Worm (Caenorhabditis elegans) whole organism, mixed stage, embryonic: ENCODE data around the gene clec-66.

Experiments
- bed-3 ChIP-seq: fragments of 200-800 bp; sonication (Bioruptor generic); optimal IDR thresholded peaks from 3 replicates; lab custom pipeline; 2018; ENCODE audit warnings: mild to moderate bottlenecking, missing genetic modification characterization, moderate library complexity, missing compliant biosample characterization
- blmp-1 ChIP-seq: fragments of 150-350 bp; optimal IDR thresholded peaks from 2 replicates; lab custom pipeline; 2014; ENCODE audit warnings: missing biosample characterization, missing genetic modification characterization
- ceh-39 ChIP-seq: fragments of 150-350 bp; optimal IDR thresholded peaks from 2 replicates; lab custom pipeline; 2014; ENCODE audit warnings: missing biosample characterization, missing genetic modification characterization
- ceh-43 ChIP-seq: fragments of 200-800 bp; sonication (Bioruptor generic); optimal IDR thresholded peaks from 2 replicates; lab custom pipeline; 2018; ENCODE audit warnings: mild to moderate bottlenecking, missing genetic modification characterization, moderate library complexity, missing compliant biosample characterization
- ceh-83 ChIP-seq: fragments of 200-800 bp; sonication (Bioruptor generic); optimal IDR thresholded peaks from 2 replicates; lab custom pipeline; 2018; ENCODE audit warnings: mild to moderate bottlenecking, missing genetic modification characterization, missing compliant biosample characterization
- ces-1 ChIP-seq: fragments of 150-350 bp; optimal IDR thresholded peaks from 2 replicates; lab custom pipeline; 2014; ENCODE audit warnings: missing biosample characterization, missing genetic modification reagents, missing genetic modification characterization
- cnd-1 ChIP-seq: fragments of 200-800 bp; sonication (Bioruptor generic); optimal IDR thresholded peaks from 2 replicates; lab custom pipeline; 2018; ENCODE audit warnings: mild to moderate bottlenecking, missing genetic modification characterization, missing compliant biosample characterization
- drap-1 ChIP-seq: fragments of 200-800 bp; sonication (Bioruptor generic); optimal IDR thresholded peaks from 3 replicates; lab custom pipeline; 2018; ENCODE audit warnings: mild to moderate bottlenecking, missing genetic modification characterization, missing compliant biosample characterization
- elt-1 ChIP-seq: sonication (generic microtip); optimal IDR thresholded peaks from 2 replicates; lab custom pipeline; 2017; ENCODE audit warnings: missing genetic modification characterization, mild to moderate bottlenecking, missing compliant biosample characterization, antibody characterized with exemption, moderate library complexity, borderline replicate concordance; ENCODE audit not compliant: insufficient read depth
- elt-3 ChIP-seq: fragments of 150-350 bp; optimal IDR thresholded peaks from 2 replicates; lab custom pipeline; 2014; ENCODE audit warnings: missing biosample characterization, missing genetic modification characterization
- ham-2 ChIP-seq: fragments of 200-800 bp; sonication (Bioruptor generic); optimal IDR thresholded peaks from 2 replicates; lab custom pipeline; 2018; ENCODE audit warnings: mild to moderate bottlenecking, missing genetic modification characterization, missing compliant biosample characterization
- hlh-1 ChIP-seq: fragments of 150-350 bp; optimal IDR thresholded peaks from 2 replicates; lab custom pipeline; 2014; ENCODE audit warnings: missing biosample characterization, missing genetic modification reagents, missing genetic modification characterization
- lin-13 ChIP-seq: fragments of 150-350 bp; optimal IDR thresholded peaks from 2 replicates; lab custom pipeline; 2014; ENCODE audit warnings: missing biosample characterization, missing genetic modification characterization
- lin-32 ChIP-seq: fragments of 200-800 bp; sonication (Bioruptor generic); optimal IDR thresholded peaks from 2 replicates; lab custom pipeline; 2018; ENCODE audit warnings: mild to moderate bottlenecking, missing genetic modification characterization, missing compliant biosample characterization
- lsy-2 ChIP-seq: fragments of 150-350 bp; optimal IDR thresholded peaks from 2 replicates; lab custom pipeline; 2014; ENCODE audit warnings: missing biosample characterization, missing genetic modification characterization
- mab-5 ChIP-seq: fragments of 150-350 bp; optimal IDR thresholded peaks from 2 replicates; lab custom pipeline; 2014; ENCODE audit warnings: missing biosample characterization, missing genetic modification characterization
- mep-1 ChIP-seq: fragments of 150-350 bp; optimal IDR thresholded peaks from 2 replicates; lab custom pipeline; 2017; ENCODE audit warnings: missing biosample characterization, missing genetic modification reagents, missing genetic modification characterization, inconsistent platforms
- mls-2 ChIP-seq: sonication (generic microtip); optimal IDR thresholded peaks from 2 replicates; lab custom pipeline; 2016; ENCODE audit warnings: mild to moderate bottlenecking, missing genetic modification characterization, moderate library complexity, missing compliant biosample characterization
- nhr-12 ChIP-seq: fragments of 150-350 bp; optimal IDR thresholded peaks from 2 replicates; lab custom pipeline; 2014; ENCODE audit warnings: missing biosample characterization, missing genetic modification characterization
- nhr-2 ChIP-seq: fragments of 150-350 bp; optimal IDR thresholded peaks from 2 replicates; lab custom pipeline; 2014; ENCODE audit warnings: missing biosample characterization, missing genetic modification characterization
- nhr-237 ChIP-seq: fragments of 150-350 bp; optimal IDR thresholded peaks from 2 replicates; lab custom pipeline; 2014; ENCODE audit warnings: missing biosample characterization, missing genetic modification characterization
- nhr-28 ChIP-seq: fragments of 150-350 bp; optimal IDR thresholded peaks from 2 replicates; lab custom pipeline; 2014; ENCODE audit warnings: missing biosample characterization, missing genetic modification characterization
- nhr-76 ChIP-seq: sonication (generic microtip); optimal IDR thresholded peaks from 2 replicates; lab custom pipeline; 2017; ENCODE audit warnings: missing biosample characterization, missing genetic modification characterization
- pha-4 ChIP-seq: fragments of 150-350 bp; optimal IDR thresholded peaks from 2 replicates; lab custom pipeline; 2018; ENCODE audit warnings: missing biosample characterization, missing genetic modification reagents, missing genetic modification characterization
- sem-2 ChIP-seq: fragments of 200-800 bp; sonication (Bioruptor generic); optimal IDR thresholded peaks from 2 replicates; lab custom pipeline; 2018; ENCODE audit warnings: mild to moderate bottlenecking, missing genetic modification characterization, missing compliant biosample characterization
- snpc-4 ChIP-seq: fragments of 150-350 bp; optimal IDR thresholded peaks from 2 replicates; lab custom pipeline; 2014; ENCODE audit warnings: missing biosample characterization, missing genetic modification characterization
- sptf-1 ChIP-seq: sonication (generic microtip); optimal IDR thresholded peaks from 2 replicates; lab custom pipeline; 2017; ENCODE audit warnings: mild to moderate bottlenecking, missing genetic modification characterization, moderate library complexity, missing compliant biosample characterization
- tbx-8 ChIP-seq: fragments of 200-800 bp; sonication (Bioruptor generic); optimal IDR thresholded peaks from 2 replicates; lab custom pipeline; 2018; ENCODE audit warnings: mild to moderate bottlenecking, missing genetic modification characterization, moderate library complexity, missing compliant biosample characterization
- unc-120 ChIP-seq: sonication (generic microtip); optimal IDR thresholded peaks from 2 replicates; lab custom pipeline; 2017; ENCODE audit warnings: missing genetic modification characterization, missing compliant biosample characterization; ENCODE audit not compliant: poor library complexity, severe bottlenecking
- unc-62 ChIP-seq: fragments of 150-350 bp; optimal IDR thresholded peaks from 2 replicates; lab custom pipeline; 2014; ENCODE audit warnings: missing biosample characterization, missing genetic modification reagents, missing genetic modification characterization
- zip-8 ChIP-seq: fragments of 150-350 bp; optimal IDR thresholded peaks from 2 replicates; lab custom pipeline; 2014; ENCODE audit warnings: missing biosample characterization, missing genetic modification characterization
- ztf-11 ChIP-seq: fragments of 150-350 bp; optimal IDR thresholded peaks from 2 replicates; lab custom pipeline; 2014; ENCODE audit warnings: missing biosample characterization, missing genetic modification characterization

The clec-66 gene

DNA sequence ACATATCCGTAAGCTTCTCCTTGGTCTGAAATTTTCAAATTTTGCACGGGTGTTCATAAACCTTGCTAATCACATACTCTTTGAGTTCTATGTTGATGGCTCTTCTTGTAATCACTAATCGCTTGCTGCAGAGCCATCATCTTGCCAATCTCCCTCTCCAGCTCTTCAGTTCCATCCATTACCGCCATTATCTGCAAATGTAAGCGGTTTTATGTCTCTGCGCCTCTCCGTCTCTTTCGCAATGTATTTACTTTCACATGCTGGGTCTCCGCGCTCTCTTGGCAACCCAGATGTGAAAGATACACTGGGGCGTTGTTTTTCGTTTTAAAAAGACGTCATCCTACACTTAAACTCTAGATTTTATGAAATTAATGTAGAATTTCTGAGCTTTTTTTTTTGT is 49.1 kb downstream of the clec-66 start:
- TF ChIP-seq nhr-12 (tag; lab: Kevin White, UChicago) = no peak
- peak; percentile 24 for TF ChIP-seq lsy-2
- no peak for TF ChIP-seq mep-1 (tag; lab: Kevin White, UChicago)
- no peak for TF ChIP-seq lin-13
- no peak for TF ChIP-seq ceh-83 (GFP tag; lab: Kevin White, UChicago)
- no peak for TF ChIP-seq ceh-39 (tag; lab: Kevin White, UChicago)
- peak; percentile 61 for TF ChIP-seq pha-4 (tag; lab: Kevin White, UChicago)
- no peak for TF ChIP-seq blmp-1 (tag; lab: Kevin White, UChicago)
- no peak for TF ChIP-seq sem-2
- TF ChIP-seq hlh-1 (tag; lab: Kevin White, UChicago) = peak; percentile 1
- TF ChIP-seq ham-2 (GFP tag; lab: Kevin White, UChicago) = peak; percentile 77
- peak; percentile 52 for TF ChIP-seq ces-1 (GFP tag; lab: Kevin White, UChicago)
- no peak for TF ChIP-seq snpc-4 (tag; lab: Kevin White, UChicago)
- peak; percentile 24 for TF ChIP-seq elt-1 (tag; lab: Kevin White, UChicago)
- no peak for TF ChIP-seq nhr-76 (tag; lab: Kevin White, UChicago)
- TF ChIP-seq elt-3 = no peak
- no peak for TF ChIP-seq bed-3 (GFP tag; lab: Kevin White, UChicago)
- no peak for TF ChIP-seq drap-1
- TF ChIP-seq cnd-1 = no peak
- no peak for TF ChIP-seq sptf-1 (tag; lab: Kevin White, UChicago)
- TF ChIP-seq unc-120 (tag; lab: Kevin White, UChicago) = peak; percentile 54
- TF ChIP-seq unc-62 (GFP tag; lab: Kevin White, UChicago) = peak; percentile 34
- TF ChIP-seq nhr-2 (tag; lab: Kevin White, UChicago) = no peak
- TF ChIP-seq zip-8 = no peak
- TF ChIP-seq mls-2 (tag; lab: Kevin White, UChicago) = no peak
- no peak for TF ChIP-seq mab-5 (tag; lab: Kevin White, UChicago)
- no peak for TF ChIP-seq lin-32
- TF ChIP-seq tbx-8 (GFP tag; lab: Kevin White, UChicago) = no peak

DNA sequence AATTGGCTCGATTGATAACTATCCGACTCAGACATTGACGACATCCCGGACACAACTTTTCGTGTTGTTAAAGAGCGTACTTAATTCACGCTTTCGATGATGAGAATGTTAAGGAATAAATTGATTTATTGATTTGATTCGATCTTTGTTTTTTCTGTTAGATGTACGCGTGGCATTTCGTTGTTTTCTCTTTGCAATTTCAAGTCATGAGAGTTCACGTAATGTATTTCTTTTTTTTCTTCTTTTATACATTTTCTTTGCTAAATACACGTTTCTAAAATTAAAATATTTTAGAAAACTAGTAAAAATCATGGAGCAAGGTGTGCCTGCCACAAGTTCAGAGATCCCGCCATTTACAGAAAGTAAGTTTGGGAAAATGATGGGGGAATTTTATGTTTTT is 50.5 kb downstream of the clec-66 start, which contains the start of the genes Y38F1A.1 and Y38F1A.2:
Gene Y38F1A.1 (minus strand): TSS at position 101 of the 400 bp plus-strand sequence.
Gene Y38F1A.2 (plus strand): TSS at position 289 of the 400 bp plus-strand sequence.
- no peak for TF ChIP-seq mls-2 (tag; lab: Kevin White, UChicago)
- no peak for TF ChIP-seq nhr-12 (tag; lab: Kevin White, UChicago)
- no peak for TF ChIP-seq tbx-8 (GFP tag; lab: Kevin White, UChicago)
- TF ChIP-seq ceh-43 (GFP tag; lab: Kevin White, UChicago) = no peak
- TF ChIP-seq ztf-11 (tag; lab: Kevin White, UChicago) = no peak
- no peak for TF ChIP-seq sem-2
- TF ChIP-seq drap-1 = no peak
- TF ChIP-seq zip-8 = no peak
- TF ChIP-seq lin-13 = no peak
- TF ChIP-seq nhr-28 (tag; lab: Kevin White, UChicago) = no peak
- no peak for TF ChIP-seq ceh-39 (tag; lab: Kevin White, UChicago)
- no peak for TF ChIP-seq nhr-237 (tag; lab: Kevin White, UChicago)
- TF ChIP-seq unc-62 (GFP tag; lab: Kevin White, UChicago) = no peak
